Worm (Caenorhabditis elegans) whole organism, L3 larva: ENCODE data around the gene dpy-1.

Source experiments
- ZK546.5 ChIP-seq: sonication (generic microtip); optimal IDR thresholded peaks from 2 replicates; lab custom pipeline; 2017; ENCODE audit warnings: missing biosample characterization, missing genetic modification characterization
- ama-1 ChIP-seq: fragments of 150-350 bp; optimal IDR thresholded peaks from 2 replicates; lab custom pipeline; 2018
- daf-12 ChIP-seq: fragments of 150-350 bp; optimal IDR thresholded peaks from 2 replicates; lab custom pipeline; 2014; ENCODE audit warnings: missing biosample characterization, missing genetic modification reagents, missing genetic modification characterization
- egl-27 ChIP-seq: sonication (generic microtip); optimal IDR thresholded peaks from 4 replicates; lab custom pipeline; 2017; ENCODE audit warnings: missing biosample characterization, missing genetic modification reagents, missing genetic modification characterization
- elt-3 ChIP-seq, 3 experiments: fragments of 150-350 bp in 1 of 3; sonication (generic microtip) in 2 of 3; optimal IDR thresholded peaks; 2 replicates in 2 of 3; 4 replicates in 1 of 3; lab custom pipeline; 2014 to 2017; ENCODE audit warnings: missing biosample characterization in 3 of 3, missing genetic modification characterization in 3 of 3
- hmg-11 ChIP-seq: sonication (generic microtip); optimal IDR thresholded peaks from 2 replicates; lab custom pipeline; 2016; ENCODE audit warnings: missing genetic modification characterization, missing compliant biosample characterization
- nhr-12 ChIP-seq: fragments of 150-350 bp; optimal IDR thresholded peaks from 2 replicates; lab custom pipeline; 2014; ENCODE audit warnings: missing biosample characterization, missing genetic modification characterization
- nhr-23 ChIP-seq: fragments of 150-350 bp; optimal IDR thresholded peaks from 2 replicates; lab custom pipeline; 2014; ENCODE audit warnings: missing biosample characterization, missing genetic modification reagents, missing genetic modification characterization
- nhr-28 ChIP-seq: fragments of 150-350 bp; optimal IDR thresholded peaks from 2 replicates; lab custom pipeline; 2014; ENCODE audit warnings: missing biosample characterization, missing genetic modification characterization
- pha-4 ChIP-seq: fragments of 150-350 bp; optimal IDR thresholded peaks from 2 replicates; lab custom pipeline; 2014; ENCODE audit warnings: missing biosample characterization, missing genetic modification reagents, missing genetic modification characterization
- unc-39 ChIP-seq: sonication (generic microtip); optimal IDR thresholded peaks from 4 replicates; lab custom pipeline; 2017; ENCODE audit warnings: missing biosample characterization, missing genetic modification characterization
- ztf-11 ChIP-seq: fragments of 150-350 bp; optimal IDR thresholded peaks from 2 replicates; lab custom pipeline; 2014; ENCODE audit warnings: missing biosample characterization, missing genetic modification characterization

- TF ChIP-seq unc-39 (tag; lab: Kevin White, UChicago), result no peak
- no peak for TF ChIP-seq egl-27
- TF ChIP-seq nhr-12 (tag; lab: Kevin White, UChicago), result no peak
- TF ChIP-seq pha-4 (tag; lab: Kevin White, UChicago), result no peak
- no peak for TF ChIP-seq ZK546.5 (tag; lab: Kevin White, UChicago)
- no peak for TF ChIP-seq ztf-11
- no peak for TF ChIP-seq hmg-11 (tag; lab: Kevin White, UChicago)
- no peak for TF ChIP-seq daf-12 (tag; lab: Kevin White, UChicago)
- no peak for TF ChIP-seq nhr-28 (tag; lab: Kevin White, UChicago)
- TF ChIP-seq nhr-23, result no peak
- no peak for TF ChIP-seq elt-3 (tag; optimal IDR thresholded peaks at IDR 0.05; lab: Kevin White, UChicago)
- TF ChIP-seq ama-1, result no peak
These were observed 2.0 kb upstream of the dpy-1 start for ce11 chrIII:2049825-2050224.
